Worm (Caenorhabditis elegans) whole organism, dauer: Measurements from ENCODE around the gene K04C2.7.

Experiments used
- unc-62 ChIP-seq: sonication (generic microtip); optimal IDR thresholded peaks from 2 replicates; lab custom pipeline; 2017; ENCODE audit warnings: missing biosample characterization, missing genetic modification reagents, missing genetic modification characterization

Gene K04C2.7

ce11 chrIII:6881745-6882144 is 848 bp downstream of the K04C2.7 start:
- no peak for TF ChIP-seq unc-62 (GFP tag; lab: Kevin White, UChicago)

ce11 chrIII:6884203-6884602 is 3.3 kb downstream of the K04C2.7 start, which contains the start of gene med-2:
TSS of gene med-2 (plus strand) at chrIII:6884503.
- no peak for TF ChIP-seq unc-62 (GFP tag; lab: Kevin White, UChicago)

ce11 chrIII:6885889-6886288 is 5.0 kb downstream of the K04C2.7 start:
- TF ChIP-seq unc-62 (GFP tag; lab: Kevin White, UChicago) = no peak

- TF ChIP-seq unc-62 (GFP tag; lab: Kevin White, UChicago) = no peak
Observed at ce11 chrIII:6887574-6887973, 6.7 kb downstream of the K04C2.7 start.

- no peak for TF ChIP-seq unc-62 (GFP tag; lab: Kevin White, UChicago)
Observed at ce11 chrIII:6888497-6888896, 7.6 kb downstream of the K04C2.7 start.

- no peak for TF ChIP-seq unc-62 (GFP tag; lab: Kevin White, UChicago)
Observed at ce11 chrIII:6888999-6889824, 8.3 kb downstream of the K04C2.7 start, which contains the start of the genes brd-1 and K04C2.2. TSS of gene brd-1 (minus strand) at chrIII:6889504. TSS of gene K04C2.2 (plus strand) at chrIII:6889774.

- TF ChIP-seq unc-62 (GFP tag; lab: Kevin White, UChicago) = no peak
Observed at ce11 chrIII:6891560-6891959, 10.7 kb downstream of the K04C2.7 start, which contains the start of gene K04C2.5. TSS of gene K04C2.5 (minus strand) at chrIII:6891660.

ce11 chrIII:6895166-6895565 is 14.3 kb downstream of the K04C2.7 start:
- TF ChIP-seq unc-62 (GFP tag; lab: Kevin White, UChicago) = no peak

- no peak for TF ChIP-seq unc-62 (GFP tag; lab: Kevin White, UChicago)
Observed at ce11 chrIII:6895677-6896076, 14.8 kb downstream of the K04C2.7 start.

ce11 chrIII:6897587-6898064 is 16.7 kb downstream of the K04C2.7 start, which contains the start of gene T07E3.4:
TSS of gene T07E3.4 (plus strand) at chrIII:6898014.
- TF ChIP-seq unc-62 (GFP tag; lab: Kevin White, UChicago) = no peak

- no peak for TF ChIP-seq unc-62 (GFP tag; lab: Kevin White, UChicago)
Observed at ce11 chrIII:6898518-6898917, 17.6 kb downstream of the K04C2.7 start.

- TF ChIP-seq unc-62 (GFP tag; lab: Kevin White, UChicago) = no peak
Observed at ce11 chrIII:6900609-6901008, 19.7 kb downstream of the K04C2.7 start.

- no peak for TF ChIP-seq unc-62 (GFP tag; lab: Kevin White, UChicago)
Observed at ce11 chrIII:6903056-6903977, 22.4 kb downstream of the K04C2.7 start, which contains the start of the genes brc-2 and T07E3.3. TSS of gene brc-2 (minus strand) at chrIII:6903106. TSS of gene T07E3.3 (plus strand) at chrIII:6903877.

- no peak for TF ChIP-seq unc-62 (GFP tag; lab: Kevin White, UChicago)
Observed at ce11 chrIII:6904468-6904867, 23.6 kb downstream of the K04C2.7 start.

- TF ChIP-seq unc-62 (GFP tag; lab: Kevin White, UChicago) = no peak
Observed at ce11 chrIII:6906409-6906808, 25.5 kb downstream of the K04C2.7 start, which contains the start of gene T07E3.2. TSS of gene T07E3.2 (plus strand) at chrIII:6906709.
